Worm (Caenorhabditis elegans) whole organism, young adult: ENCODE data around the gene skr-21.

ENCODE experiments used
- F22D6.2 ChIP-seq: sonication (generic microtip); optimal IDR thresholded peaks from 2 replicates; lab custom pipeline; 2016; ENCODE audit warnings: mild to moderate bottlenecking, missing genetic modification characterization, missing compliant biosample characterization
- F57A8.1 ChIP-seq: fragments of 200-800 bp; sonication (Bioruptor generic); optimal IDR thresholded peaks from 2 replicates; lab custom pipeline; 2018; ENCODE audit warnings: mild to moderate bottlenecking, missing genetic modification characterization, moderate library complexity, missing compliant biosample characterization
- F57C9.4 ChIP-seq: sonication (generic microtip); optimal IDR thresholded peaks from 2 replicates; lab custom pipeline; 2017; ENCODE audit warnings: mild to moderate bottlenecking, missing genetic modification characterization, missing compliant biosample characterization
- K11D2.4 ChIP-seq: fragments of 200-800 bp; sonication (Bioruptor generic); IDR thresholded peaks from 2 replicates; pipeline ENCODE4 v1.3.6; 2022; ENCODE audit warnings: missing genetic modification reagents, missing genetic modification characterization, missing compliant biosample characterization
- K12H6.12 ChIP-seq: fragments of 200-800 bp; sonication (Bioruptor generic); optimal IDR thresholded peaks from 2 replicates; lab custom pipeline; 2018; ENCODE audit warnings: mild to moderate bottlenecking, missing genetic modification characterization, missing compliant biosample characterization
- Y53F4B.3 ChIP-seq: fragments of 200-800 bp; sonication (Bioruptor generic); IDR thresholded peaks from 2 replicates; pipeline ENCODE4 v1.3.6; 2022; ENCODE audit warnings: missing genetic modification reagents, missing genetic modification characterization, missing compliant biosample characterization
- Y95B8A.8 ChIP-seq: fragments of 200-800 bp; sonication (Bioruptor generic); IDR thresholded peaks from 2 replicates; pipeline ENCODE4 v1.3.6; 2022; ENCODE audit warnings: missing genetic modification reagents, missing genetic modification characterization, missing compliant biosample characterization
- aptf-3 ChIP-seq: fragments of 200-800 bp; sonication (Bioruptor generic); IDR thresholded peaks from 2 replicates; pipeline ENCODE4 v1.3.6; 2022; ENCODE audit warnings: missing genetic modification characterization, missing compliant biosample characterization
- bed-1 ChIP-seq: fragments of 200-800 bp; sonication (Bioruptor generic); IDR thresholded peaks from 2 replicates; pipeline ENCODE4 v1.3.6; 2022; ENCODE audit warnings: missing genetic modification reagents, missing genetic modification characterization, missing compliant biosample characterization
- ccch-3 ChIP-seq: fragments of 200-800 bp; sonication (Bioruptor generic); optimal IDR thresholded peaks from 2 replicates; lab custom pipeline; 2018; ENCODE audit warnings: mild to moderate bottlenecking, missing genetic modification characterization, missing compliant biosample characterization
- cebp-1 ChIP-seq, 2 experiments: fragments of 200-800 bp in 1 of 2; sonication (Bioruptor generic) in 1 of 2; sonication (generic microtip) in 1 of 2; IDR thresholded peaks in 1 of 2; optimal IDR thresholded peaks in 1 of 2; 2 replicates each; pipeline versions ENCODE4 v1.3.6 to Lab custom; 2017 to 2022; ENCODE audit warnings: missing compliant biosample characterization in 2 of 2, missing genetic modification characterization in 2 of 2, mild to moderate bottlenecking in 1 of 2, missing genetic modification reagents in 1 of 2, moderate library complexity in 1 of 2
- ceh-27 ChIP-seq: fragments of 200-800 bp; sonication (Bioruptor generic); optimal IDR thresholded peaks from 2 replicates; lab custom pipeline; 2018; ENCODE audit warnings: mild to moderate bottlenecking, missing genetic modification characterization, moderate library complexity, missing compliant biosample characterization
- chd-7 ChIP-seq: sonication (generic microtip); optimal IDR thresholded peaks from 2 replicates; lab custom pipeline; 2016; ENCODE audit warnings: mild to moderate bottlenecking, missing genetic modification characterization, moderate library complexity, missing compliant biosample characterization
- dpl-1 ChIP-seq: fragments of 150-350 bp; optimal IDR thresholded peaks from 2 replicates; lab custom pipeline; 2014; ENCODE audit warnings: missing biosample characterization, missing genetic modification reagents, missing genetic modification characterization
- efl-1 ChIP-seq: fragments of 150-350 bp; optimal IDR thresholded peaks from 2 replicates; lab custom pipeline; 2014; ENCODE audit warnings: missing biosample characterization, missing genetic modification reagents, missing genetic modification characterization
- egl-44 ChIP-seq: fragments of 200-800 bp; sonication (Bioruptor generic); IDR thresholded peaks from 2 replicates; pipeline ENCODE4 v1.3.6; 2022; ENCODE audit warnings: missing genetic modification reagents, missing genetic modification characterization, missing compliant biosample characterization
- egrh-3 ChIP-seq: fragments of 200-800 bp; sonication (Bioruptor generic); IDR thresholded peaks from 2 replicates; pipeline ENCODE4 v1.3.6; 2022; ENCODE audit warnings: missing genetic modification reagents, missing genetic modification characterization, missing compliant biosample characterization
- ekl-4 ChIP-seq: fragments of 200-800 bp; sonication (Bioruptor generic); IDR thresholded peaks from 2 replicates; pipeline ENCODE4 v1.3.6; 2022; ENCODE audit warnings: missing genetic modification reagents, missing genetic modification characterization, missing compliant biosample characterization
- hmg-20 ChIP-seq: fragments of 200-800 bp; sonication (Bioruptor generic); IDR thresholded peaks from 2 replicates; pipeline ENCODE4 v1.3.6; 2022; ENCODE audit warnings: missing genetic modification reagents, missing genetic modification characterization, missing compliant biosample characterization
- hrde-1 ChIP-seq: sonication (generic microtip); optimal IDR thresholded peaks from 2 replicates; lab custom pipeline; 2016; ENCODE audit warnings: missing genetic modification characterization, mild to moderate bottlenecking, missing compliant biosample characterization, moderate library complexity, missing genotype, missing genetic modification reagents, borderline replicate concordance
- let-607 ChIP-seq, 2 experiments: fragments of 200-800 bp in 1 of 2; sonication (Bioruptor generic) in 1 of 2; sonication (generic microtip) in 1 of 2; optimal IDR thresholded peaks; 2 replicates each; lab custom pipeline; 2016 to 2018; ENCODE audit warnings: mild to moderate bottlenecking in 2 of 2, missing compliant biosample characterization in 2 of 2, missing genetic modification characterization in 2 of 2, moderate library complexity in 2 of 2, missing genotype in 1 of 2
- lin-40 ChIP-seq: sonication (generic microtip); optimal IDR thresholded peaks from 2 replicates; lab custom pipeline; 2016; ENCODE audit warnings: missing genetic modification characterization, mild to moderate bottlenecking, missing compliant biosample characterization, missing genotype, missing genetic modification reagents
- lsl-1 ChIP-seq: fragments of 200-800 bp; sonication (Bioruptor generic); optimal IDR thresholded peaks from 2 replicates; lab custom pipeline; 2018; ENCODE audit warnings: mild to moderate bottlenecking, missing genetic modification characterization, moderate library complexity, missing compliant biosample characterization
- mcd-1 ChIP-seq: fragments of 200-800 bp; sonication (Bioruptor generic); IDR thresholded peaks from 2 replicates; pipeline ENCODE4 v1.3.6; 2022; ENCODE audit warnings: missing genetic modification reagents, missing genetic modification characterization, missing compliant biosample characterization
- mes-4 ChIP-seq: sonication (generic microtip); optimal IDR thresholded peaks from 2 replicates; lab custom pipeline; 2016; ENCODE audit warnings: missing genotype, missing genetic modification characterization, missing compliant biosample characterization
- nfyb-1 ChIP-seq: fragments of 200-800 bp; sonication (Bioruptor generic); IDR thresholded peaks from 2 replicates; pipeline ENCODE4 v1.3.6; 2022; ENCODE audit warnings: missing genetic modification reagents, missing genetic modification characterization, missing compliant biosample characterization
- nhr-90 ChIP-seq: sonication (generic microtip); optimal IDR thresholded peaks from 2 replicates; lab custom pipeline; 2016; ENCODE audit warnings: missing genotype, mild to moderate bottlenecking, missing genetic modification characterization, missing compliant biosample characterization
- rcor-1 ChIP-seq: fragments of 200-800 bp; sonication (Bioruptor generic); IDR thresholded peaks from 2 replicates; pipeline ENCODE4 v1.3.6; 2022; ENCODE audit warnings: missing genetic modification reagents, missing genetic modification characterization, missing compliant biosample characterization
- repo-1 ChIP-seq: sonication (generic microtip); optimal IDR thresholded peaks from 2 replicates; lab custom pipeline; 2017; ENCODE audit warnings: mild to moderate bottlenecking, missing genetic modification characterization, missing compliant biosample characterization
- snpc-4 ChIP-seq, 5 experiments: fragments of 150-350 bp in 1 of 5; sonication (generic microtip) in 4 of 5; optimal IDR thresholded peaks; 2 replicates each; lab custom pipeline; 2014 to 2018; ENCODE audit warnings: missing genetic modification characterization in 5 of 5, missing biosample characterization in 3 of 5, antibody characterized with exemption in 2 of 5, mild to moderate bottlenecking in 2 of 5, missing compliant biosample characterization in 2 of 5, missing genotype in 2 of 5, moderate library complexity in 2 of 5, missing genetic modification reagents in 1 of 5
- tbp1 ChIP-seq: fragments of 200-800 bp; sonication (Bioruptor generic); optimal IDR thresholded peaks from 2 replicates; lab custom pipeline; 2018; ENCODE audit warnings: mild to moderate bottlenecking, missing genetic modification characterization, missing compliant biosample characterization
- tbx-9 ChIP-seq: sonication (generic microtip); optimal IDR thresholded peaks from 2 replicates; lab custom pipeline; 2016; ENCODE audit warnings: borderline replicate concordance, missing genetic modification characterization, inconsistent platforms, missing compliant biosample characterization
- xnd-1 ChIP-seq: sonication (generic microtip); optimal IDR thresholded peaks from 2 replicates; lab custom pipeline; 2016; ENCODE audit warnings: missing genotype, missing genetic modification reagents, missing genetic modification characterization, missing compliant biosample characterization
- zfh-2 ChIP-seq: fragments of 200-800 bp; sonication (Bioruptor generic); conservative IDR thresholded peaks from 2 replicates; pipeline ENCODE4 v1.3.6; 2022; ENCODE audit warnings: missing genetic modification reagents, missing genetic modification characterization, missing compliant biosample characterization
- ztf-22 ChIP-seq: fragments of 200-800 bp; sonication (Bioruptor generic); optimal IDR thresholded peaks from 2 replicates; lab custom pipeline; 2018; ENCODE audit warnings: mild to moderate bottlenecking, missing genetic modification characterization, moderate library complexity, missing compliant biosample characterization
- ztf-28 ChIP-seq: fragments of 200-800 bp; sonication (Bioruptor generic); IDR thresholded peaks from 2 replicates; pipeline ENCODE4 v1.3.6; 2022; ENCODE audit warnings: missing genetic modification reagents, missing genetic modification characterization, missing compliant biosample characterization
- ztf-3 ChIP-seq: fragments of 200-800 bp; sonication (Bioruptor generic); optimal IDR thresholded peaks from 2 replicates; lab custom pipeline; 2018; ENCODE audit warnings: mild to moderate bottlenecking, missing genetic modification characterization, missing compliant biosample characterization
- ztf-6 ChIP-seq: fragments of 200-800 bp; sonication (Bioruptor generic); IDR thresholded peaks from 2 replicates; pipeline ENCODE4 v1.3.6; 2022; ENCODE audit warnings: missing genetic modification reagents, missing genetic modification characterization, missing compliant biosample characterization

skr-21 gene

DNA sequence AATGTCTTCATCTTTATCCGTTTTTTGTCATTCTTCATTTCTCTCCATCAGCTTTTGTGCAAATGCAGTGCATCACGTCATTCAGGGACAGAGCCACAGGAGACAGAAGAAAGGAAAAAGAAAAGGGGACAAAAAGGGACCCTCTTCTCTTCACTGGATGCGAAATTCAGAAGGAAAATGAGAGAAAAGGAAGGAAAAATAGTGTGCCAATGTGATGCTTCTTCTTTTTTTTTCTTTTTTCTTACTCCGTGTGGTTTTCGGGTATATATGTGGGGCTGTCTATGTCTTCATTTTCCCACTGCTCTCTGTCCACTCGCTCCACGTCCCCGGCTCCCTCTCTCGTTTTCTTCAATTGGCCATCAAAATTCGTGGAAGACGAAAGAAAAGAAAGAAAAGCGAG is 16.0 kb downstream of the skr-21 start:
- TF ChIP-seq snpc-4 (GFP tag; optimal IDR thresholded peaks at IDR 0.05; lab: Kevin White, UChicago) (no peak), snpc-4 (tag; optimal IDR thresholded peaks at IDR 0.05; lab: Kevin White, UChicago) (no peak), aptf-3 (GFP tag; lab: Robert Waterston, UW) (no peak), ztf-3 (GFP tag; lab: Kevin White, UChicago) (no peak), nhr-90 (no peak), let-607 (tag; optimal IDR thresholded peaks at IDR 0.05; lab: Kevin White, UChicago) (no peak), ztf-22 (no peak), zfh-2 (GFP tag; lab: Robert Waterston, UW) (peak; percentile 38; the same call in 1 of the 2 replicates), lin-40 (tag; lab: Kevin White, UChicago) (peak; percentile 10), nfyb-1 (no peak), repo-1 (no peak), F57C9.4 (tag; lab: Kevin White, UChicago) (no peak), K12H6.12 (tag; lab: Kevin White, UChicago) (peak; percentile 39), Y53F4B.3 (GFP tag; lab: Robert Waterston, UW) (no peak), chd-7 (tag; lab: Kevin White, UChicago) (peak; percentile 1)
- TF ChIP-seq, all 124 proteins: peak for 4

DNA sequence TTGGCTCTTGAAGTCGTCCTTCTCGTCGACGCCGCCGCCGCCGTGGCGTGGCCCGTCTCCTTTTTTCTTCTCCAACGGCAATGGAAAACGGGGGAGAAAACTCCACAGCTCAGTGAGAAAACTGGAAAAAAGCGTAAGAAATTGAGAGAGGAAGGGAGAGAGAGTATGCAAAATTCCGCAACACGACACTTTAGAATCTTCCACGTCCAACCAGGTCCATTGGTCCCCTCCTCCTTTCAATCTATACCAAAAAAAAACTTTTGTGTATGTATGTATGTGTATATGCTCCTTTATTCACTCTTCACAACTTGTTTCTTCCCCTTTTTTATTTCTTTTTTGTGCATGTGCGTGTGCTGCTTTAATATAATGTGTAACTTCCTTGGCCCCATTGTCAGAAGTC is 17.4 kb downstream of the skr-21 start:
- no peak for TF ChIP-seq rcor-1 (GFP tag; lab: Robert Waterston, UW)
- no peak for TF ChIP-seq F22D6.2
- no peak for TF ChIP-seq egl-44 (GFP tag; lab: Robert Waterston, UW)
- TF ChIP-seq cebp-1 (GFP tag; IDR thresholded peaks at IDR 0.05; lab: Robert Waterston, UW), result no peak
- TF ChIP-seq cebp-1 (tag; optimal IDR thresholded peaks at IDR 0.05; lab: Kevin White, UChicago), result no peak
- TF ChIP-seq ceh-27 (GFP tag; lab: Kevin White, UChicago), result no peak
- TF ChIP-seq mcd-1, result no peak
- no peak for TF ChIP-seq ztf-28 (GFP tag; lab: Robert Waterston, UW)
- TF ChIP-seq Y95B8A.8, result no peak
- TF ChIP-seq hmg-20 (GFP tag; lab: Robert Waterston, UW), result no peak
- no peak for TF ChIP-seq chd-7 (tag; lab: Kevin White, UChicago)
- no peak for TF ChIP-seq xnd-1 (tag; lab: Kevin White, UChicago)
- no peak for TF ChIP-seq F57A8.1
- TF ChIP-seq efl-1 (GFP tag; lab: Kevin White, UChicago), result no peak
- no peak for TF ChIP-seq K11D2.4 (GFP tag; lab: Robert Waterston, UW)
- TF ChIP-seq lsl-1 (GFP tag; lab: Kevin White, UChicago), result no peak
- TF ChIP-seq ztf-6 (GFP tag; lab: Robert Waterston, UW), result no peak
- TF ChIP-seq mes-4 (tag; lab: Kevin White, UChicago), result no peak
- no peak for TF ChIP-seq ekl-4 (GFP tag; lab: Robert Waterston, UW)

DNA sequence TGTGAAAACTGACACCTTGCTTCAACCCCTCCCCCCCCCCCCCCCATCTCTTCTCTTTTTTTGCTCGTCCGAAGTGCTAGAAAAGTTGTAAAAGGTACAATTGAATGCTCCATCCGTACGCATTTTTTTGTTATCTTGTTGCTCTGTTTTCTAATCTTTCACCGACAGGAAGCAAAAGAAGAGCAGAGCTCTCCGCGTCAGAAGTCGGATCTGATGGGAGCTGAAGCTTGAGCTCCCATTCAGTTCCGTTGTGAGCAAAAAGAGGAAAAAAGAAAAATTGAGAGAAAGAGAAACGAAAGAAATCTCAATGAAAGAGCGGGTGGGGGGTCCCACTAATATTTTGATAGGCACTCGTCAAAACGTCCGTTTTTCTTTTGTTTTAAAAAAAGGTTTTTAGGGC is 19.6 kb downstream of the skr-21 start:
- TF ChIP-seq ccch-3 (no peak), tbp1 (GFP tag; lab: Kevin White, UChicago) (no peak), snpc-4 (GFP tag; optimal IDR thresholded peaks at IDR 0.05; lab: Kevin White, UChicago) (no peak), snpc-4 (tag; optimal IDR thresholded peaks at IDR 0.05; lab: Kevin White, UChicago) (no peak), hrde-1 (tag; lab: Kevin White, UChicago) (no peak), tbx-9 (tag; lab: Kevin White, UChicago) (no peak), egrh-3 (GFP tag; lab: Robert Waterston, UW) (no peak), dpl-1 (GFP tag; lab: Kevin White, UChicago) (no peak), bed-1 (no peak), lsl-1 (GFP tag; lab: Kevin White, UChicago) (no peak)
